Fruit fly (Drosophila melanogaster) whole organism, embryonic: ENCODE data around the gene Lrpprc2.

Source experiments
- Aef1 ChIP-seq: fragments of 200-800 bp; sonication (Bioruptor generic); IDR thresholded peaks from 3 replicates; pipeline ENCODE4 v1.3.6; 2022; ENCODE audit warnings: missing biosample characterization, missing genetic modification characterization
- Blimp-1 ChIP-seq: fragments of 200-800 bp; sonication (Bioruptor generic); optimal IDR thresholded peaks from 3 replicates; lab custom pipeline; 2018; ENCODE audit warnings: missing biosample characterization, missing genetic modification characterization, mild to moderate bottlenecking, moderate library complexity, missing genetic modification reagents
- CG11093 ChIP-seq: fragments of 200-800 bp; sonication (Bioruptor generic); IDR thresholded peaks from 3 replicates; pipeline ENCODE4 v1.3.6; 2022; ENCODE audit warnings: missing biosample characterization, missing genetic modification characterization
- CG11398 ChIP-seq: fragments of 200-800 bp; sonication (Bioruptor generic); optimal IDR thresholded peaks from 2 replicates; lab custom pipeline; 2016; ENCODE audit warnings: missing biosample characterization, missing genetic modification characterization
- CG13287 ChIP-seq: fragments of 200-800 bp; sonication (Bioruptor generic); IDR thresholded peaks from 2 replicates; pipeline ENCODE4 v1.3.6; 2022; ENCODE audit warnings: missing biosample characterization, missing genetic modification characterization; ENCODE audit not compliant: partially characterized antibody
- CG13424 ChIP-seq: fragments of 200-800 bp; sonication (Bioruptor generic); optimal IDR thresholded peaks from 2 replicates; lab custom pipeline; 2019; ENCODE audit warnings: missing biosample characterization, mild to moderate bottlenecking, missing genetic modification characterization, moderate library complexity
- CG13775 ChIP-seq: fragments of 200-800 bp; sonication (Bioruptor generic); optimal IDR thresholded peaks from 3 replicates; lab custom pipeline; 2017; ENCODE audit warnings: missing biosample characterization, mild to moderate bottlenecking, missing genetic modification characterization
- CG14014 ChIP-seq: fragments of 200-800 bp; sonication (Bioruptor generic); IDR thresholded peaks from 2 replicates; pipeline ENCODE4 v1.3.6; 2022; ENCODE audit warnings: missing biosample characterization, missing genetic modification characterization
- CG14860 ChIP-seq: fragments of 200-800 bp; sonication (Bioruptor generic); IDR thresholded peaks from 3 replicates; pipeline ENCODE4 v1.3.6; 2022; ENCODE audit warnings: missing biosample characterization, missing genetic modification characterization; ENCODE audit not compliant: partially characterized antibody
- CG15479 ChIP-seq: fragments of 200-800 bp; sonication (Bioruptor generic); optimal IDR thresholded peaks from 3 replicates; lab custom pipeline; 2019; ENCODE audit warnings: missing biosample characterization, mild to moderate bottlenecking, missing genetic modification characterization, moderate library complexity
- CG17912 ChIP-seq: fragments of 200-800 bp; sonication (Bioruptor generic); optimal IDR thresholded peaks from 2 replicates; lab custom pipeline; 2018; ENCODE audit warnings: missing biosample characterization, mild to moderate bottlenecking, missing genetic modification characterization
- CG18764 ChIP-seq: fragments of 200-800 bp; sonication (Bioruptor generic); optimal IDR thresholded peaks from 3 replicates; lab custom pipeline; 2016; ENCODE audit warnings: missing biosample characterization, missing genetic modification characterization
- CG30403 ChIP-seq: fragments of 200-800 bp; sonication (Bioruptor generic); optimal IDR thresholded peaks from 3 replicates; lab custom pipeline; 2016; ENCODE audit warnings: missing biosample characterization, missing genetic modification characterization
- CG31388 ChIP-seq: fragments of 200-800 bp; sonication (Bioruptor generic); optimal IDR thresholded peaks from 2 replicates; lab custom pipeline; 2016; ENCODE audit warnings: missing biosample characterization, missing genetic modification characterization
- CG32772 ChIP-seq: fragments of 200-800 bp; sonication (Bioruptor generic); IDR thresholded peaks from 2 replicates; pipeline ENCODE4 v1.3.6; 2022; ENCODE audit warnings: missing biosample characterization, missing genetic modification characterization
- CG4820 ChIP-seq: fragments of 200-800 bp; sonication (Bioruptor generic); optimal IDR thresholded peaks from 3 replicates; lab custom pipeline; 2016; ENCODE audit warnings: missing biosample characterization, missing genetic modification characterization
- CG5245 ChIP-seq: fragments of 200-800 bp; sonication (Bioruptor generic); optimal IDR thresholded peaks from 3 replicates; lab custom pipeline; 2016; ENCODE audit warnings: missing biosample characterization, missing genetic modification characterization
- CG7987 ChIP-seq: fragments of 200-800 bp; sonication (Bioruptor generic); optimal IDR thresholded peaks from 2 replicates; lab custom pipeline; 2018; ENCODE audit warnings: missing biosample characterization, mild to moderate bottlenecking, missing genetic modification characterization, moderate library complexity
- CG8290 ChIP-seq, 3 experiments: fragments of 200-800 bp; sonication (Bioruptor generic); optimal IDR thresholded peaks; 2 replicates each; lab custom pipeline; 2016 to 2019; ENCODE audit warnings: missing biosample characterization in 3 of 3, missing genetic modification characterization in 3 of 3, mild to moderate bottlenecking in 2 of 3, moderate library complexity in 1 of 3
- CG9609 ChIP-seq: fragments of 200-800 bp; sonication (Bioruptor generic); optimal IDR thresholded peaks from 3 replicates; lab custom pipeline; 2016; ENCODE audit warnings: missing biosample characterization, missing genetic modification characterization
- CG9797 ChIP-seq: fragments of 200-800 bp; sonication (Bioruptor generic); optimal IDR thresholded peaks from 3 replicates; lab custom pipeline; 2018; ENCODE audit warnings: missing biosample characterization, mild to moderate bottlenecking, missing genetic modification characterization
- CTCF ChIP-seq: fragments of 200-800 bp; sonication (Bioruptor generic); optimal IDR thresholded peaks from 2 replicates; lab custom pipeline; 2017; ENCODE audit warnings: missing biosample characterization, mild to moderate bottlenecking, missing genetic modification characterization, moderate library complexity
- CkIIα-i1 ChIP-seq: fragments of 200-800 bp; sonication (Bioruptor generic); IDR thresholded peaks from 2 replicates; pipeline ENCODE4 v1.3.6; 2022; ENCODE audit warnings: missing biosample characterization, missing genetic modification characterization
- Dp ChIP-seq: fragments of 200-800 bp; sonication (Bioruptor generic); optimal IDR thresholded peaks from 2 replicates; lab custom pipeline; 2018; ENCODE audit warnings: missing biosample characterization, mild to moderate bottlenecking, missing genetic modification characterization, moderate library complexity
- Ets65A ChIP-seq: fragments of 200-800 bp; sonication (Bioruptor generic); peaks from one replicate; lab custom pipeline; 2016; ENCODE audit warnings: missing biosample characterization, missing genetic modification characterization
- HLH3B ChIP-seq: fragments of 200-800 bp; sonication (Bioruptor generic); IDR thresholded peaks from 2 replicates; pipeline ENCODE4 v1.3.6; 2022; ENCODE audit warnings: missing biosample characterization, missing genetic modification characterization
- HLH4C ChIP-seq: fragments of 200-800 bp; sonication (Bioruptor generic); IDR thresholded peaks from 3 replicates; pipeline ENCODE4 v1.3.6; 2022; ENCODE audit warnings: missing biosample characterization, missing genetic modification characterization; ENCODE audit not compliant: partially characterized antibody
- Hr39 ChIP-seq: fragments of >200 bp; optimal IDR thresholded peaks from 2 replicates; lab custom pipeline; 2017
- Hr51 ChIP-seq, 2 experiments: fragments of 200-800 bp; sonication (Bioruptor generic); optimal IDR thresholded peaks; 2 replicates in 1 of 2; 3 replicates in 1 of 2; lab custom pipeline; 2016 to 2018; ENCODE audit warnings: missing biosample characterization in 2 of 2, missing genetic modification characterization in 2 of 2, mild to moderate bottlenecking in 1 of 2, moderate library complexity in 1 of 2
- Max ChIP-seq: fragments of 200-800 bp; sonication (Bioruptor generic); optimal IDR thresholded peaks from 2 replicates; lab custom pipeline; 2016; ENCODE audit warnings: missing biosample characterization, mild to moderate bottlenecking, missing genetic modification characterization
- Oaz ChIP-seq: fragments of 200-800 bp; sonication (Bioruptor generic); IDR thresholded peaks from 2 replicates; pipeline ENCODE4 v1.3.6; 2022; ENCODE audit warnings: missing biosample characterization, missing genetic modification characterization
- Taf1 ChIP-seq: fragments of 200-800 bp; sonication (Bioruptor generic); IDR thresholded peaks from 2 replicates; pipeline ENCODE4 v1.3.6; 2022; ENCODE audit warnings: missing biosample characterization, missing genetic modification characterization
- ase ChIP-seq: fragments of 200-800 bp; sonication (Bioruptor generic); IDR thresholded peaks from 3 replicates; pipeline ENCODE4 v1.3.6; 2022; ENCODE audit warnings: missing biosample characterization, missing genetic modification characterization
- bowl ChIP-seq: fragments of 200-800 bp; sonication (Bioruptor generic); IDR thresholded peaks from 2 replicates; pipeline ENCODE4 v1.3.6; 2022; ENCODE audit warnings: missing biosample characterization, missing genetic modification characterization
- crp ChIP-seq, 2 experiments: fragments of 200-800 bp; sonication (Bioruptor generic); optimal IDR thresholded peaks; 2 replicates in 1 of 2; 3 replicates in 1 of 2; lab custom pipeline; 2017; ENCODE audit warnings: missing biosample characterization in 2 of 2, missing genetic modification characterization in 2 of 2, mild to moderate bottlenecking in 1 of 2, moderate library complexity in 1 of 2
- dan ChIP-seq: fragments of 200-800 bp; sonication (Bioruptor generic); IDR thresholded peaks from 2 replicates; pipeline ENCODE4 v1.3.6; 2022; ENCODE audit warnings: missing biosample characterization, missing genetic modification characterization
- danr ChIP-seq: fragments of 200-800 bp; sonication (Bioruptor generic); IDR thresholded peaks from 2 replicates; pipeline ENCODE4 v1.3.6; 2022; ENCODE audit warnings: missing biosample characterization, missing genetic modification characterization
- dati ChIP-seq: fragments of 200-800 bp; sonication (Bioruptor generic); IDR thresholded peaks from 2 replicates; pipeline ENCODE4 v1.3.6; 2022; ENCODE audit warnings: missing biosample characterization, missing genetic modification characterization
- dmrt99B ChIP-seq: fragments of 200-800 bp; sonication (Bioruptor generic); optimal IDR thresholded peaks from 2 replicates; lab custom pipeline; 2018; ENCODE audit warnings: missing biosample characterization, mild to moderate bottlenecking, missing genetic modification characterization, moderate library complexity
- emc ChIP-seq: fragments of 200-800 bp; sonication (Bioruptor generic); optimal IDR thresholded peaks from 2 replicates; lab custom pipeline; 2016; ENCODE audit warnings: missing biosample characterization, missing genetic modification characterization
- esg ChIP-seq: fragments of 200-800 bp; sonication (Bioruptor generic); conservative IDR thresholded peaks from 2 replicates; pipeline ENCODE4 v1.3.6; 2022; ENCODE audit warnings: missing biosample characterization, missing genetic modification characterization
- grau ChIP-seq: fragments of 200-800 bp; optimal IDR thresholded peaks from 3 replicates; lab custom pipeline; 2019; ENCODE audit warnings: missing biosample characterization, mild to moderate bottlenecking, missing genetic modification characterization, moderate library complexity
- ken ChIP-seq: fragments of 200-800 bp; sonication (Bioruptor generic); IDR thresholded peaks from 3 replicates; pipeline ENCODE4 v1.3.6; 2022; ENCODE audit warnings: missing biosample characterization, missing genetic modification characterization
- lab ChIP-seq: fragments of 200-800 bp; sonication (Bioruptor generic); optimal IDR thresholded peaks from 3 replicates; lab custom pipeline; 2017; ENCODE audit warnings: missing biosample characterization, missing genetic modification characterization, mild to moderate bottlenecking, moderate library complexity, missing genetic modification reagents
- nmo ChIP-seq: fragments of 200-800 bp; sonication (Bioruptor generic); optimal IDR thresholded peaks from 2 replicates; lab custom pipeline; 2018; ENCODE audit warnings: missing biosample characterization, mild to moderate bottlenecking, missing genetic modification characterization, moderate library complexity
- odd ChIP-seq: fragments of 200-800 bp; sonication (Bioruptor generic); optimal IDR thresholded peaks from 2 replicates; lab custom pipeline; 2017; ENCODE audit warnings: missing biosample characterization, mild to moderate bottlenecking, missing genetic modification characterization
- psq ChIP-seq: fragments of 200-800 bp; sonication (Bioruptor generic); optimal IDR thresholded peaks from 2 replicates; lab custom pipeline; 2017; ENCODE audit warnings: missing biosample characterization, missing genetic modification characterization
- pum ChIP-seq: fragments of 200-800 bp; sonication (Bioruptor generic); optimal IDR thresholded peaks from 2 replicates; lab custom pipeline; 2016; ENCODE audit warnings: missing biosample characterization, missing genetic modification characterization
- row ChIP-seq: fragments of 200-800 bp; sonication (Bioruptor generic); IDR thresholded peaks from 3 replicates; pipeline ENCODE4 v1.3.6; 2022; ENCODE audit warnings: missing biosample characterization, missing genetic modification characterization
- sna ChIP-seq: fragments of 200-800 bp; sonication (Bioruptor generic); IDR thresholded peaks from 2 replicates; pipeline ENCODE4 v1.3.6; 2022; ENCODE audit warnings: missing biosample characterization, missing genetic modification characterization; ENCODE audit not compliant: partially characterized antibody

The Lrpprc2 gene

dm6 chrX:1482840-1483518 lies 22.6 kb upstream of the Lrpprc2 start, which contains the start of the genes sta and inc (continued):
- peak; percentile 47 for TF ChIP-seq CG13775 (GFP tag; lab: Kevin White, UChicago)
- TF ChIP-seq CG30403 (GFP tag; lab: Kevin White, UChicago) = peak; percentile 44
- no peak for TF ChIP-seq Taf1 (GFP tag; lab: Robert Waterston, UW)
- TF ChIP-seq Max (GFP tag; lab: Kevin White, UChicago) = peak; percentile 61
- no peak for TF ChIP-seq CG11093 (GFP tag; lab: Robert Waterston, UW)
- TF ChIP-seq CG7987 = peak; percentile 91
- no peak for TF ChIP-seq emc
- TF ChIP-seq Oaz = no peak
- no peak for TF ChIP-seq ase
- TF ChIP-seq CG4820 (GFP tag; lab: Kevin White, UChicago) = no peak
- no peak for TF ChIP-seq Hr39 (lab: Kevin White, UChicago)
- TF ChIP-seq CG14014 = peak; percentile 45; the same call in 1 of the 2 replicates
- TF ChIP-seq ken (GFP tag; lab: Robert Waterston, UW) = peak; percentile 67; the same call in 1 of the 3 replicates
- TF ChIP-seq HLH4C (GFP tag; lab: Robert Waterston, UW) = peak; percentile 64
- peak; percentile 90 for TF ChIP-seq Dp
- TF ChIP-seq Hr51 (GFP tag; optimal IDR thresholded peaks at IDR 0.05; lab: Kevin White, UChicago) = peak; percentile 53
- no peak for TF ChIP-seq danr (GFP tag; lab: Robert Waterston, UW)
- TF ChIP-seq CG31388 = peak; percentile 2
- no peak for TF ChIP-seq psq (GFP tag; lab: Kevin White, UChicago)
- TF ChIP-seq CG9609 (GFP tag; lab: Kevin White, UChicago) = peak; percentile 21
- peak; percentile 34 for TF ChIP-seq CG8290 (GFP tag; optimal IDR thresholded peaks at IDR 0.05; lab: Kevin White, UChicago)
- TF ChIP-seq CG8290 (tag; optimal IDR thresholded peaks at IDR 0.05; lab: Kevin White, UChicago) = peak in 1 of 2 experiments; percentile 91
- peak; percentile 36 for TF ChIP-seq CG18764 (GFP tag; lab: Kevin White, UChicago)
- TF ChIP-seq row (GFP tag; lab: Robert Waterston, UW) = peak; percentile 33; the same call in 1 of the 3 replicates
- peak; percentile 61 for TF ChIP-seq grau (tag; lab: Kevin White, UChicago)
- TF ChIP-seq dan = no peak
- TF ChIP-seq lab (GFP tag; lab: Kevin White, UChicago) = peak; percentile 92
- peak; percentile 22 for TF ChIP-seq CG13424
- peak; percentile 12 for TF ChIP-seq Blimp-1 (GFP tag; lab: Kevin White, UChicago)
- TF ChIP-seq bowl (GFP tag; lab: Robert Waterston, UW) = peak; percentile 55; the same call in 1 of the 2 replicates
- TF ChIP-seq sna (GFP tag; lab: Robert Waterston, UW) = peak; percentile 44
- peak; percentile 18 for TF ChIP-seq CTCF (GFP tag; lab: Kevin White, UChicago)
- TF ChIP-seq CG13287 (GFP tag; lab: Robert Waterston, UW) = peak; percentile 80
- TF ChIP-seq CG5245 = peak; percentile 58
- peak; percentile 49 for TF ChIP-seq dmrt99B
- no peak for TF ChIP-seq CG15479 (GFP tag; lab: Kevin White, UChicago)
- TF ChIP-seq CG9797 (GFP tag; lab: Kevin White, UChicago) = peak; percentile 99
- no peak for TF ChIP-seq CG14860 (GFP tag; lab: Robert Waterston, UW)
- no peak for TF ChIP-seq Ets65A (GFP tag; lab: Kevin White, UChicago)
- no peak for TF ChIP-seq dati
- peak; percentile 48 for TF ChIP-seq CG11398 (GFP tag; lab: Kevin White, UChicago)
- peak in 1 of 2 experiments; percentile 28 for TF ChIP-seq crp (GFP tag; optimal IDR thresholded peaks at IDR 0.05; lab: Kevin White, UChicago)
- no peak for TF ChIP-seq CG32772
- peak; percentile 5 for TF ChIP-seq pum (GFP tag; lab: Kevin White, UChicago)
- TF ChIP-seq Aef1 (GFP tag; lab: Robert Waterston, UW) = no peak
- no peak for TF ChIP-seq esg (GFP tag; lab: Robert Waterston, UW)
- TF ChIP-seq odd (GFP tag; lab: Kevin White, UChicago) = peak; percentile 69
- TF ChIP-seq CkIIα-i1 (GFP tag; lab: Robert Waterston, UW) = no peak
- peak; percentile 31; the same call in 1 of the 2 replicates for TF ChIP-seq HLH3B (GFP tag; lab: Robert Waterston, UW)
- peak; percentile 67 for TF ChIP-seq nmo (GFP tag; lab: Kevin White, UChicago)
- TF ChIP-seq CG17912 = peak; percentile 84
